Worm (Caenorhabditis elegans): ENCODE results near the gene C15H9.3.

The C15H9.3 gene

DNA sequence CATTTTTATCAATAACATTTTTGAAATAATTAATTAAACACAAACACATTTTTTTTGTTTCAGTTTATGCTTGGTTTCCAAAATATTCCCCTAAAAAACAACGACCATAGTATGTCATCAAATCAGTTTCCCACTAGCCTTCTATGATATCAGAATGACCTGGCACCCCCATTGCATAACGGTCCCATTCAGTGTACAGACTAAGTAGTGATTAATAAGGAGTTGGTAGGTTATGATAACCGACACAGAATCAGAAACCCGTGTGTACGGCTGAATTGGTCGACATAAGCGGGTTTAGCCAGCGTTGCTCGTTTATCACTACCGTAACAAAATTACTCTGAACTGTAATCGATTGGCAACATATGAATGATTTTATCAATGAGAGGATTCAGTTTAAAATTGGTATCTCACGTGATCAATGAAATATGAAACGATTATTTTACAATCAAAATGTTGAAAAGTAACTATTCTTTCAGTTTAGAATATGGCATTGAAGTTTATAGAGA, 41.9 kb downstream of the C15H9.3 start:
- no peak for TF ChIP-seq unc-62 (GFP tag; optimal IDR thresholded peaks at IDR 0.05)

DNA sequence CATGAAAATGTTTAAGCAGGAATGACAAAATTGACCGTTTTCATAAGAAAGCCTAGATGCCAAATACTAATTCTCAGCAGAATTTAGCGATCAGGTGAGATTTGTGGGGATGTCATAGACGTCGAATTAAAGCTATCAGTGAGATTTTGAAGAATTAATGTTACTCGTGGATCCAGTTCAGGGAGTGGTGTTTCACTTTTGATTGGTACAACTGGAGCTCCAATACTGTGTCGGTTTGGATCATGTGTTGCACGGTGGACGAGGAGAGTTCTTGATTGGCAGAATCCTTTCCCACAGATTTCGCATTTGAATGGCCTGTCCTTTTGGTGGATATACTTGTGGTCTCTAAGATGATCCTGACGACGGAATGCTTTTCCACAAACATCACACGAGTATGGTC, 44.0 kb downstream of the C15H9.3 start:
- no peak for TF ChIP-seq unc-62 (GFP tag; optimal IDR thresholded peaks at IDR 0.05)

DNA sequence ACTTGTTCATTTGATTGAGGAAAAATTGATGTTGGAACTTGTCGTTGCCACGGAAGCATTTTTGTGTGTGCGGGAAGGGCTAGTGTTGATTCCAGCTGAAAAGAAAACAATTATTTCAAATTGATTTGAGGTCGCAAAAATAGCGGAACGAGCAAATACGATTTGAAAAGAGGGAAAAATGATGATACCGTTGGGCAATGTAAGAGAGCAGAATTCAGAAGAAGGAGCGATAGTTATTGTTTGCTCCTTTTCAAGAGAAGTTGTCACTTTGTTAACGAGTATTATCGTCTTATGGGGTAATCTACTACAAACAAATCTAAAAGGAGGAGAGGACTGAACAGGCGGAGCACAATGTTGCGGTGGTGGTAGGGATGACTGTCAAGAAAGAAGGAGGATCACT, 44.8 kb downstream of the C15H9.3 start, which contains the start of gene odd-2:
odd-2 (minus strand) TSS at position 101 of the 400 bp plus-strand sequence.
- no peak for TF ChIP-seq unc-62 (GFP tag; optimal IDR thresholded peaks at IDR 0.05)

DNA sequence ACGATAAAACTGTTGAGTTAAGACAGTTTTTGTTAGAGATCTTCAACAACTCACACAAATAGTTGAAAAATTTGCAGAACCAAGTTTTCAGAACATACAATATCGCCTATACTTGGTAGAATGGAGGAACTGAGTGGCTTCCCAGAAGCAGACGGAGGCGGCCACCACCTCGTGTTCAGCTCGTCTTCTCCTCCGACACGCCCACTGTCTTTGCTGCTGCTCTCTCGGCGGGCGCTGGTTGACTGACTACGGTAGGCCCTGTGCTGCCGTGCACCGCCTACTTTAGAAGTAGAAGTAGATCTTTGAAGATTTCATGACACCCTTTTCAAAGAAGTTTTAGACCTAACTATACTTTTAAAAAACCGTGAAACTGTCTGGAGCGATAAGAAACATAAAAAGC, 46.4 kb downstream of the C15H9.3 start:
- no peak for TF ChIP-seq unc-62 (GFP tag; optimal IDR thresholded peaks at IDR 0.05)

DNA sequence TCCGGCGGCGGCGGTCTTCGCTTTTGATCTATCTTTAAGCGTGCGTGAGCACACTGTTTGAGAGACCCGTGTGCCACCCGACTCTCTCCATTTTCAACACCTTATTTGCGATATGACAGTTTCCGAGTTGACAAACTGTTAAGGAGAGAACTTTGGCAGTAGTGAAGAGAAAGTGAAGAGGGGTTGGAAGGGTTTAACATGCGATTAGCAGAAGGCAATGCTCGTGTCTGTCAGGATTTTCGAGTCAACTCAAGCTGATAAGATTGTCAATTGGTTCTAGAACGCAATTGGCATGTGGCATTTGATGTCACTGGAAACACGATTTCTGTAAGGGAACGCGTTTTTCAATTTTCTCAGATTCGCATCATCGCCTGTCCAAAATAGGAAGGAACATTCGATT, 51.8 kb downstream of the C15H9.3 start:
- TF ChIP-seq unc-62 (GFP tag; optimal IDR thresholded peaks at IDR 0.05), result no peak
